Fruit fly (Drosophila melanogaster): ENCODE measurements around the gene CG32270.
A peak's percentile ranks its signal among the peaks of the same experiment; 100 is the strongest.

The CG32270 gene

DNA sequence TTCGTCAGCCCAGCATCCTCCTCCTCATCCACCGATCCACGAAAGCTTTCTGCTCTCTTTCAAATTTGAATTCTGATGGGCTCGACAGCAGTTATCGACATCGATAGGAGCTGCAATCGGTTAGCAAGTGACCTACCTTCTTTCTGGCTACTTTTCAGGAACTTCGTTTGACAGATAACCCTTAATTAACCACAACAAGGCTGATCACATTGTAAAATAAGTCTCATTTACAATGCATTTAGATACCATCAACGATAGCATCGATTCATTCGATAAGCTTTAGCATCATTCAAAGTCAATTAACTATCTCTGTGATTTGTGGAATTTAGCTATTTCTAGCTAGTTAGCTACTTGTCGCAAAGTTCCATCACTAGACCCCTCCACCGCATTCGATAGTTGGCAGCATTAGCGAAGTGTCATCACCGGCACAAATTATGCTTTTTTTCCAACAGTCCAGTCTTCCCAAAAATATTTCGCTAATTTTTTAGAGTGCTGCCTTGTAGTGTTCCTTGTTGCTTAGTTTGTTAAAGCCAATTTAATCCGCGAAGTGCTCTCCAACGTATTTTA lies 30.2 kb downstream of the CG32270 start, which contains the start of the genes MnM and Girdin (continued):
- TF ChIP-seq peb (GFP tag; IDR thresholded peaks at IDR 0.05) = 0 out of 2 replicates have a peak, but pooled peaks have one; percentile 30
- peak; percentile 22 for TF ChIP-seq Meics (GFP tag; optimal IDR thresholded peaks at IDR 0.05)
- peak; percentile 75 for TF ChIP-seq her (GFP tag; optimal IDR thresholded peaks at IDR 0.05)
- peak; percentile 41; the same call in 1 of the 2 replicates for TF ChIP-seq CG6272 (GFP tag; IDR thresholded peaks at IDR 0.05)
- TF ChIP-seq Sox100B (GFP tag; optimal IDR thresholded peaks at IDR 0.05) = no peak
- no peak for TF ChIP-seq Doc2 (GFP tag; IDR thresholded peaks at IDR 0.05)
- TF ChIP-seq phol (tag; optimal IDR thresholded peaks at IDR 0.05) = peak; percentile 65
- TF ChIP-seq CG3995 (GFP tag; optimal IDR thresholded peaks at IDR 0.05) = peak; percentile 86
- no peak for TF ChIP-seq Eip74EF (GFP tag; optimal IDR thresholded peaks at IDR 0.05)
- TF ChIP-seq CG8478 (optimal IDR thresholded peaks at IDR 0.05) = no peak
- TF ChIP-seq CG15011 (GFP tag; optimal IDR thresholded peaks at IDR 0.05) = no peak
- no peak for TF ChIP-seq CG3065 (GFP tag; optimal IDR thresholded peaks at IDR 0.05)
- TF ChIP-seq CG9609 (GFP tag; optimal IDR thresholded peaks at IDR 0.05) = peak; percentile 79
- TF ChIP-seq CG6689 (GFP tag; IDR thresholded peaks at IDR 0.05) = peak; percentile 42; the same call in 1 of the 2 replicates
- TF ChIP-seq NFAT (GFP tag; IDR thresholded peaks at IDR 0.05) = peak; percentile 62; the same call in 1 of the 2 replicates
- peak; percentile 67 to 69 for TF ChIP-seq Pdp1 (GFP tag; optimal IDR thresholded peaks at IDR 0.05)
- no peak for TF ChIP-seq sens-2 (GFP tag; IDR thresholded peaks at IDR 0.05)
- TF ChIP-seq Abd-B (GFP tag; optimal IDR thresholded peaks at IDR 0.05) = peak; percentile 75
- no peak for TF ChIP-seq ftz-f1 (GFP tag; optimal IDR thresholded peaks at IDR 0.05)
- peak; percentile 42 for TF ChIP-seq esg (GFP tag; conservative IDR thresholded peaks at IDR 0.05)
- no peak for TF ChIP-seq CG6654 (GFP tag; optimal IDR thresholded peaks at IDR 0.05)
- TF ChIP-seq pita (GFP tag; optimal IDR thresholded peaks at IDR 0.05) = no peak
- no peak for TF ChIP-seq kni (GFP tag; optimal IDR thresholded peaks at IDR 0.05)
- TF ChIP-seq tna (GFP tag; IDR thresholded peaks at IDR 0.05; ENCODE audit: partially characterized antibody) = peak; percentile 43; the same call in 1 of the 2 replicates
- peak; percentile 51 for TF ChIP-seq slp2 (GFP tag; optimal IDR thresholded peaks at IDR 0.05)
- TF ChIP-seq CG17612 (GFP tag; IDR thresholded peaks at IDR 0.05) = no peak
- TF ChIP-seq chm (GFP tag; IDR thresholded peaks at IDR 0.05) = no peak
- TF ChIP-seq Xbp1 (GFP tag; optimal IDR thresholded peaks at IDR 0.05) = peak; percentile 79
- TF ChIP-seq amos (GFP tag; IDR thresholded peaks at IDR 0.05; ENCODE audit: partially characterized antibody) = peak; percentile 79
- TF ChIP-seq Usf (GFP tag; optimal IDR thresholded peaks at IDR 0.05) = no peak
- TF ChIP-seq Sox102F (GFP tag; optimal IDR thresholded peaks at IDR 0.05) = no peak
- TF ChIP-seq CG18011 (GFP tag; optimal IDR thresholded peaks at IDR 0.05) = peak; percentile 65
- peak; percentile 91 for TF ChIP-seq CG2120 (GFP tag; optimal IDR thresholded peaks at IDR 0.05)
- peak; percentile 72 for TF ChIP-seq Lhr (GFP tag; optimal IDR thresholded peaks at IDR 0.05)
- peak; percentile 4 for TF ChIP-seq CG16815 (GFP tag; optimal IDR thresholded peaks at IDR 0.05)
- TF ChIP-seq gfzf (GFP tag; optimal IDR thresholded peaks at IDR 0.05) = peak; percentile 34
- TF ChIP-seq Stat92E (GFP tag; optimal IDR thresholded peaks at IDR 0.05) = no peak
- TF ChIP-seq Vsx1 (GFP tag; optimal IDR thresholded peaks at IDR 0.05) = no peak
- TF ChIP-seq Fer1 (GFP tag; optimal IDR thresholded peaks at IDR 0.05) = no peak
- peak; percentile 10; the same call in 1 of the 2 replicates for TF ChIP-seq Poxn (GFP tag; IDR thresholded peaks at IDR 0.05)
- TF ChIP-seq CG8290 (GFP tag; optimal IDR thresholded peaks at IDR 0.05) = peak; percentile 41
- peak in 1 of 2 experiments; percentile 25 for TF ChIP-seq CG8290 (tag; optimal IDR thresholded peaks at IDR 0.05)
- no peak for TF ChIP-seq CG14050 (GFP tag; IDR thresholded peaks at IDR 0.05)
- no peak for TF ChIP-seq CG13123 (GFP tag; optimal IDR thresholded peaks at IDR 0.05)
- TF ChIP-seq CG7357 (GFP tag; IDR thresholded peaks at IDR 0.05) = no peak
- no peak for TF ChIP-seq CTCF (GFP tag; optimal IDR thresholded peaks at IDR 0.05)
- no peak for TF ChIP-seq C15 (GFP tag; IDR thresholded peaks at IDR 0.05)
- peak; percentile 89 for TF ChIP-seq hkb (optimal IDR thresholded peaks at IDR 0.05)
- no peak for TF ChIP-seq hkb (GFP tag; IDR thresholded peaks at IDR 0.05)
- TF ChIP-seq CG9727 (GFP tag; optimal IDR thresholded peaks at IDR 0.05) = peak; percentile 46
- peak; percentile 55 for TF ChIP-seq ERR (GFP tag; optimal IDR thresholded peaks at IDR 0.05)
